Fruit fly (Drosophila melanogaster): ENCODE measurements around the gene Sirt4.

Gene Sirt4

DNA sequence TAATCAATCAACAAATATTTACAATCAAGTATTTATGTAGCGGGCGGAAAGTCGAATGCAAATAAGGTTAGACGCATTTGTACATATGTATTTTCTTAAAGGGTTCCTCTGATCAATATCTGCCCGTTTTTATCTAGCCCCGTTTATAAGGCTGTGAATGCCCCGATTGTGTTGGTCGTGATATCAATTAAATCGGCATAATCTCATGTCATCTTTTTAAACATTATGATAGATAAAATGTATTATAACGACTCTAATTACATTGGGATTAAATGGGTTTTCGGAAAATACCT lies 12.4 kb upstream of the Sirt4 start:
- TF ChIP-seq fkh (GFP tag; optimal IDR thresholded peaks at IDR 0.05) (peak; percentile 68), CG10669 (GFP tag; optimal IDR thresholded peaks at IDR 0.05) (no peak)

DNA sequence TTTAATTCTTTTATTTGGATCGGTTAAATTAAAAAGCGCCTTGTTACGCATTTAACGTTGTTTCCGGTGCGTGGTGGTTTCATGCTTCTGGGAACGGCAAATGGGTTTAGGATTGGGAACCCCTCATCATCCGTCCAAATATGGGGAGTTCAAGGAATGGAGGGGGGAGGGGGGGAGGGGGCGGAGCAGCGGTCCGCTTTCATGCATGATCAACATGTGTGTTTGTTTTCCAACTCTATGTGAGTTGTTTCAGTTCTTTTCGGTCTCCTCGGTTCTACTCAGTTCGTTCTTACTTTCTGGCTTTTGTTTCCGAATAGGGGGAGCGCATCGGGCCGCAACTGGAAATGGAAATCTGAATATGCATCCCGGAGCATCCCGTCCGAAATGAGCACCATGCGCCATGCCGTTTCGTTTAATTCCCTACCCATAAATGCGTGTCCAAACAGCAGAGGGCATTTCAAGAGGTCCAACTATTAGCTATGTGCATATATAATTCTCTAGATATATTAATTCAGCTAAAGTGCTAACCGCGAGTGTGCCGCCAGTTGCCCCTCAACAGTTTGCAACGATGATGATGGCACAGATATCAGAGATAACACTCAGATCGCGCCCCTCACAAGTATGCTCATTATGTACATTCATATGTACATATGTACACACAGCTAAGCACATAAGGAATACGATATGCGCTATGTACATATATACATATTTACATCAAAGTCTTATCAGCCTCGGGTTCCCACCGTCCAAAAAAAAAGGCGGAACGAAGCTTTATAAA lies 11.8 kb upstream of the Sirt4 start:
- TF ChIP-seq ss (GFP tag; optimal IDR thresholded peaks at IDR 0.05) = peak; percentile 13 to 41
- TF ChIP-seq OdsH (GFP tag; optimal IDR thresholded peaks at IDR 0.05) = peak; percentile 12
- TF ChIP-seq achi (GFP tag; optimal IDR thresholded peaks at IDR 0.05) = no peak
- TF ChIP-seq CG11294 (GFP tag; IDR thresholded peaks at IDR 0.05) = no peak
- peak; percentile 98 for TF ChIP-seq fkh (GFP tag; optimal IDR thresholded peaks at IDR 0.05)
- peak; percentile 34 for TF ChIP-seq CG7368 (GFP tag; optimal IDR thresholded peaks at IDR 0.05)
- TF ChIP-seq Gug (GFP tag; IDR thresholded peaks at IDR 0.05) = no peak
- TF ChIP-seq dsx (GFP tag; optimal IDR thresholded peaks at IDR 0.05; ENCODE audit: poor library complexity, severe bottlenecking) = peak; percentile 15
- TF ChIP-seq Sox15 (GFP tag; optimal IDR thresholded peaks at IDR 0.05) = no peak
- no peak for TF ChIP-seq dac (GFP tag; optimal IDR thresholded peaks at IDR 0.05)
- TF ChIP-seq cyc (GFP tag; optimal IDR thresholded peaks at IDR 0.05) = peak; percentile 14
- no peak for TF ChIP-seq fd85E (GFP tag; optimal IDR thresholded peaks at IDR 0.05)
- no peak for TF ChIP-seq CG10631 (GFP tag; optimal IDR thresholded peaks at IDR 0.05)
- peak; percentile 42 for TF ChIP-seq pdm3 (GFP tag; optimal IDR thresholded peaks at IDR 0.05)
- no peak for TF ChIP-seq Lpt (GFP tag; optimal IDR thresholded peaks at IDR 0.05)
- TF ChIP-seq Sox14 (GFP tag; optimal IDR thresholded peaks at IDR 0.05) = peak; percentile 8
- no peak for TF ChIP-seq CG9139 (GFP tag; optimal IDR thresholded peaks at IDR 0.05)
- no peak for TF ChIP-seq CG34406 (GFP tag; optimal IDR thresholded peaks at IDR 0.05)
- TF ChIP-seq lz (GFP tag; optimal IDR thresholded peaks at IDR 0.05) = peak; percentile 13
- peak; percentile 46 for TF ChIP-seq svp (GFP tag)
- 0 out of 2 replicates have a peak, but pooled peaks have one; percentile 12 for TF ChIP-seq CG15336 (GFP tag; IDR thresholded peaks at IDR 0.05)
- TF ChIP-seq Smox (GFP tag; optimal IDR thresholded peaks at IDR 0.05) = peak; percentile 35
- TF ChIP-seq Eip75B (GFP tag; optimal IDR thresholded peaks at IDR 0.05) = peak; percentile 11
- no peak for TF ChIP-seq CG4318 (GFP tag; optimal IDR thresholded peaks at IDR 0.05)
- peak; percentile 67 for TF ChIP-seq Eip78C (GFP tag)
- TF ChIP-seq CG6854 (GFP tag; optimal IDR thresholded peaks at IDR 0.05) = peak; percentile 53
- peak; percentile 34 for TF ChIP-seq CG10669 (GFP tag; optimal IDR thresholded peaks at IDR 0.05)
- peak; percentile 17 for TF ChIP-seq topi (GFP tag; optimal IDR thresholded peaks at IDR 0.05)
- 0 out of 3 replicates have a peak, but pooled peaks have one; percentile 21 for TF ChIP-seq eg (GFP tag; IDR thresholded peaks at IDR 0.05)
- no peak for TF ChIP-seq fd59A (GFP tag; optimal IDR thresholded peaks at IDR 0.05)
- peak; percentile 12 for TF ChIP-seq CG6792 (GFP tag; optimal IDR thresholded peaks at IDR 0.05)
- peak; percentile 45 for TF ChIP-seq esn (GFP tag; optimal IDR thresholded peaks at IDR 0.05)
- no peak for TF ChIP-seq CG16779 (tag; optimal IDR thresholded peaks at IDR 0.05)
- no peak for TF ChIP-seq CG32006 (GFP tag; optimal IDR thresholded peaks at IDR 0.05)
- peak; percentile 8 for TF ChIP-seq net (GFP tag; optimal IDR thresholded peaks at IDR 0.05)
- TF ChIP-seq Hr4 (GFP tag; optimal IDR thresholded peaks at IDR 0.05) = no peak
- TF ChIP-seq vri (GFP tag; optimal IDR thresholded peaks at IDR 0.05) = peak; percentile 53
- TF ChIP-seq acj6 (GFP tag; optimal IDR thresholded peaks at IDR 0.05) = no peak
- no peak for TF ChIP-seq CG11762 (GFP tag; optimal IDR thresholded peaks at IDR 0.05; ENCODE audit: insufficient read depth)
- peak; percentile 28 for TF ChIP-seq CG8632 (GFP tag; optimal IDR thresholded peaks at IDR 0.05)
- TF ChIP-seq Met (GFP tag; optimal IDR thresholded peaks at IDR 0.05) = peak; percentile 52
- peak; percentile 15; the same call in 1 of the 3 replicates for TF ChIP-seq CG6163 (GFP tag; IDR thresholded peaks at IDR 0.05)
- TF ChIP-seq Sox102F (GFP tag; optimal IDR thresholded peaks at IDR 0.05) = peak; percentile 42
- no peak for TF ChIP-seq CG11902 (GFP tag; optimal IDR thresholded peaks at IDR 0.05)
- TF ChIP-seq CG8119 (GFP tag; IDR thresholded peaks at IDR 0.05) = no peak
- no peak for TF ChIP-seq salr (GFP tag; optimal IDR thresholded peaks at IDR 0.05)
- no peak for TF ChIP-seq CG31627 (GFP tag; optimal IDR thresholded peaks at IDR 0.05)
- peak; percentile 4 for TF ChIP-seq CG6808 (GFP tag; optimal IDR thresholded peaks at IDR 0.05)
- peak; percentile 17 for TF ChIP-seq CG3032 (tag; optimal IDR thresholded peaks at IDR 0.05)

Measured in whole organism, prepupa.